Fruit fly (Drosophila melanogaster) whole organism, prepupa: ENCODE data around the gene CG43391.

ENCODE experiments used
- Blimp-1 ChIP-seq: fragments of 200-800 bp; sonication (Bioruptor generic); optimal IDR thresholded peaks from 3 replicates; lab custom pipeline; 2017; ENCODE audit warnings: missing biosample characterization, missing genetic modification characterization, mild to moderate bottlenecking, moderate library complexity, missing genetic modification reagents
- CG10631 ChIP-seq: fragments of 200-800 bp; sonication (Bioruptor generic); optimal IDR thresholded peaks from 2 replicates; lab custom pipeline; 2016; ENCODE audit warnings: missing biosample characterization, missing genetic modification characterization
- CG10669 ChIP-seq: fragments of 200-800 bp; sonication (Bioruptor generic); optimal IDR thresholded peaks from 3 replicates; lab custom pipeline; 2018; ENCODE audit warnings: missing biosample characterization, mild to moderate bottlenecking, missing genetic modification characterization, moderate library complexity
- CG11902 ChIP-seq: fragments of 200-800 bp; sonication (Bioruptor generic); optimal IDR thresholded peaks from 3 replicates; lab custom pipeline; 2016; ENCODE audit warnings: missing biosample characterization, missing genetic modification characterization
- CG16779 ChIP-seq: fragments of 200-800 bp; sonication (Bioruptor generic); optimal IDR thresholded peaks from 3 replicates; lab custom pipeline; 2017; ENCODE audit warnings: missing biosample characterization, mild to moderate bottlenecking, missing genetic modification characterization
- CG3032 ChIP-seq: fragments of 200-800 bp; optimal IDR thresholded peaks from 2 replicates; lab custom pipeline; 2019; ENCODE audit warnings: missing biosample characterization, mild to moderate bottlenecking, missing genetic modification characterization, moderate library complexity
- CG31627 ChIP-seq: fragments of 200-800 bp; sonication (Bioruptor generic); optimal IDR thresholded peaks from 3 replicates; lab custom pipeline; 2016; ENCODE audit warnings: missing biosample characterization, missing genetic modification characterization
- CG4318 ChIP-seq: fragments of 200-800 bp; sonication (Bioruptor generic); optimal IDR thresholded peaks from 3 replicates; lab custom pipeline; 2017; ENCODE audit warnings: missing biosample characterization, mild to moderate bottlenecking, missing genetic modification characterization
- CG6163 ChIP-seq: fragments of 200-800 bp; sonication (Bioruptor generic); IDR thresholded peaks from 3 replicates; pipeline ENCODE4 v1.3.6; 2022; ENCODE audit warnings: missing biosample characterization, missing genetic modification characterization
- CG6276 ChIP-seq: fragments of 200-800 bp; sonication (Bioruptor generic); optimal IDR thresholded peaks from 2 replicates; lab custom pipeline; 2017; ENCODE audit warnings: missing biosample characterization, mild to moderate bottlenecking, missing genetic modification characterization
- CG6808 ChIP-seq: fragments of 200-800 bp; sonication (Bioruptor generic); optimal IDR thresholded peaks from 3 replicates; lab custom pipeline; 2017; ENCODE audit warnings: missing biosample characterization, missing genetic modification characterization, mild to moderate bottlenecking, moderate library complexity, missing genetic modification reagents
- CG6854 ChIP-seq: fragments of 200-800 bp; sonication (Bioruptor generic); optimal IDR thresholded peaks from 2 replicates; lab custom pipeline; 2017; ENCODE audit warnings: missing biosample characterization, mild to moderate bottlenecking, missing genetic modification characterization
- CG7368 ChIP-seq: fragments of 200-800 bp; sonication (Bioruptor generic); optimal IDR thresholded peaks from 3 replicates; lab custom pipeline; 2016; ENCODE audit warnings: missing biosample characterization, missing genetic modification characterization
- CG8119 ChIP-seq: fragments of 200-800 bp; sonication (Bioruptor generic); IDR thresholded peaks from 3 replicates; pipeline ENCODE4 v1.3.6; 2022; ENCODE audit warnings: missing biosample characterization, missing genetic modification characterization
- CG8319 ChIP-seq: fragments of 200-800 bp; sonication (Bioruptor generic); optimal IDR thresholded peaks from 3 replicates; lab custom pipeline; 2016; ENCODE audit warnings: missing biosample characterization, missing genetic modification characterization
- CG9139 ChIP-seq: fragments of 200-800 bp; sonication (Bioruptor generic); optimal IDR thresholded peaks from 3 replicates; lab custom pipeline; 2017; ENCODE audit warnings: missing biosample characterization, mild to moderate bottlenecking, missing genetic modification characterization
- Eip75B ChIP-seq: fragments of 200-800 bp; sonication (Bioruptor generic); optimal IDR thresholded peaks from 3 replicates; lab custom pipeline; 2016; ENCODE audit warnings: missing biosample characterization, missing genetic modification characterization
- Eip78C ChIP-seq: fragments of 200-800 bp; sonication (Bioruptor generic); peaks from one replicate; lab custom pipeline; 2016; ENCODE audit warnings: missing biosample characterization, missing genetic modification characterization
- Ets21C ChIP-seq: fragments of 200-800 bp; sonication (Bioruptor generic); optimal IDR thresholded peaks from 3 replicates; lab custom pipeline; 2016; ENCODE audit warnings: missing biosample characterization, missing genetic modification characterization
- Ets96B ChIP-seq: fragments of 200-800 bp; optimal IDR thresholded peaks from 2 replicates; lab custom pipeline; 2019; ENCODE audit warnings: missing biosample characterization, mild to moderate bottlenecking, missing genetic modification characterization, moderate library complexity
- Hr38 ChIP-seq: sonication (Bioruptor generic); optimal IDR thresholded peaks from 2 replicates; lab custom pipeline; 2016; ENCODE audit warnings: missing biosample characterization, missing genetic modification characterization
- Hr39 ChIP-seq: fragments of 200-800 bp; sonication (Bioruptor generic); optimal IDR thresholded peaks from 2 replicates; lab custom pipeline; 2016; ENCODE audit warnings: missing biosample characterization, missing genetic modification characterization
- Hr4 ChIP-seq: fragments of 200-800 bp; sonication (Bioruptor generic); optimal IDR thresholded peaks from 3 replicates; lab custom pipeline; 2016; ENCODE audit warnings: missing biosample characterization, missing genetic modification characterization
- Lpt ChIP-seq: fragments of 200-800 bp; sonication (Bioruptor generic); optimal IDR thresholded peaks from 3 replicates; lab custom pipeline; 2016; ENCODE audit warnings: missing biosample characterization, missing genetic modification characterization
- Met ChIP-seq: fragments of 200-800 bp; sonication (Bioruptor generic); optimal IDR thresholded peaks from 3 replicates; lab custom pipeline; 2016; ENCODE audit warnings: missing biosample characterization, missing genetic modification characterization
- OdsH ChIP-seq: fragments of 200-800 bp; sonication (Bioruptor generic); optimal IDR thresholded peaks from 3 replicates; lab custom pipeline; 2016; ENCODE audit warnings: missing biosample characterization, missing genetic modification characterization
- Smox ChIP-seq: fragments of 200-800 bp; sonication (Bioruptor generic); optimal IDR thresholded peaks from 3 replicates; lab custom pipeline; 2016; ENCODE audit warnings: missing biosample characterization, missing genetic modification characterization
- Sox102F ChIP-seq: fragments of 200-800 bp; sonication (Bioruptor generic); optimal IDR thresholded peaks from 2 replicates; lab custom pipeline; 2016; ENCODE audit warnings: missing biosample characterization, mild to moderate bottlenecking, missing genetic modification characterization
- Sox14 ChIP-seq: fragments of 200-800 bp; sonication (Bioruptor generic); optimal IDR thresholded peaks from 3 replicates; lab custom pipeline; 2016; ENCODE audit warnings: missing biosample characterization, missing genetic modification characterization
- achi ChIP-seq: fragments of 200-800 bp; sonication (Bioruptor generic); optimal IDR thresholded peaks from 3 replicates; lab custom pipeline; 2016; ENCODE audit warnings: missing biosample characterization, missing genetic modification characterization
- acj6 ChIP-seq: fragments of 200-800 bp; sonication (Bioruptor generic); optimal IDR thresholded peaks from 3 replicates; lab custom pipeline; 2016; ENCODE audit warnings: missing biosample characterization, missing genetic modification characterization
- dac ChIP-seq: fragments of 200-800 bp; sonication (Bioruptor generic); optimal IDR thresholded peaks from 2 replicates; lab custom pipeline; 2017; ENCODE audit warnings: missing biosample characterization, mild to moderate bottlenecking, missing genetic modification characterization
- dsx ChIP-seq: fragments of 200-800 bp; optimal IDR thresholded peaks from 3 replicates; lab custom pipeline; 2019; ENCODE audit warnings: missing biosample characterization, mild to moderate bottlenecking, missing genetic modification characterization, moderate library complexity; ENCODE audit not compliant: poor library complexity, severe bottlenecking
- esn ChIP-seq: fragments of 200-800 bp; sonication (Bioruptor generic); optimal IDR thresholded peaks from 2 replicates; lab custom pipeline; 2016; ENCODE audit warnings: missing biosample characterization, mild to moderate bottlenecking, missing genetic modification characterization, moderate library complexity
- fd59A ChIP-seq: fragments of 200-800 bp; sonication (Bioruptor generic); optimal IDR thresholded peaks from 2 replicates; lab custom pipeline; 2017; ENCODE audit warnings: missing biosample characterization, mild to moderate bottlenecking, missing genetic modification characterization, missing genetic modification reagents
- fd85E ChIP-seq: fragments of 200-800 bp; sonication (Bioruptor generic); optimal IDR thresholded peaks from 3 replicates; lab custom pipeline; 2016; ENCODE audit warnings: missing biosample characterization, missing genetic modification characterization
- lz ChIP-seq: fragments of 200-800 bp; sonication (Bioruptor generic); optimal IDR thresholded peaks from 3 replicates; lab custom pipeline; 2016; ENCODE audit warnings: missing biosample characterization, missing genetic modification characterization
- pdm3 ChIP-seq: fragments of 200-800 bp; sonication (Bioruptor generic); optimal IDR thresholded peaks from 3 replicates; lab custom pipeline; 2016; ENCODE audit warnings: missing biosample characterization, missing genetic modification characterization
- salr ChIP-seq, 2 experiments: fragments of 200-800 bp; sonication (Bioruptor generic); optimal IDR thresholded peaks; 3 replicates each; lab custom pipeline; 2016 to 2018; ENCODE audit warnings: missing biosample characterization in 2 of 2, missing genetic modification characterization in 2 of 2, mild to moderate bottlenecking in 1 of 2
- ss ChIP-seq, 2 experiments: fragments of 200-800 bp; sonication (Bioruptor generic); optimal IDR thresholded peaks; 2 replicates in 1 of 2; 3 replicates in 1 of 2; lab custom pipeline; 2017 to 2018; ENCODE audit warnings: mild to moderate bottlenecking in 2 of 2, missing biosample characterization in 2 of 2, missing genetic modification characterization in 2 of 2, moderate library complexity in 1 of 2
- svp ChIP-seq: fragments of 200-800 bp; sonication (Bioruptor generic); peaks from one replicate; lab custom pipeline; 2016; ENCODE audit warnings: missing biosample characterization, missing genetic modification characterization
- topi ChIP-seq: fragments of 200-800 bp; sonication (Bioruptor generic); optimal IDR thresholded peaks from 3 replicates; lab custom pipeline; 2016; ENCODE audit warnings: missing biosample characterization, missing genetic modification characterization
- vri ChIP-seq: fragments of 200-800 bp; sonication (Bioruptor generic); optimal IDR thresholded peaks from 3 replicates; lab custom pipeline; 2016; ENCODE audit warnings: missing biosample characterization, mild to moderate bottlenecking, missing genetic modification characterization

Gene CG43391

DNA sequence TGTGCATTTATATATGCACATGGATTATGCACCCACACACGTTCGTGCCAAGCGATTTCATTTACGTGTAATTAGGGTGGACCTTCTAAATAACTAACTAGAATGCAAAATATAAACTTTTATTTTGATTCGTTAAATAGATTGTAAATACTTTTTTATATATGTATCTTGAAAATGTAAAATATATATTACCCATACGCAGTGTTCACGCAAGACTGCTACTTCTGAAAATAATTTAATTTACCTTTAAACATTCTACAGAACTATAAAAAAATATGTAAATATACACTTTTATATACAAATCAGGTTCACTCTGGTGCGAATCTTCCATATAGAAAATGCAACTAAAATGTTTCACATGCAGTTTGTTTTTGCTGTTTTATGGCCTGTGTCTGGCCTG lies 13.0 kb upstream of the CG43391 start (continued):
- TF ChIP-seq pdm3 (GFP tag; lab: Kevin White, UChicago), result peak; percentile 26
- no peak for TF ChIP-seq svp
- TF ChIP-seq Hr4 (GFP tag; lab: Kevin White, UChicago), result peak; percentile 42
- peak; percentile 62 for TF ChIP-seq Eip78C (GFP tag; lab: Kevin White, UChicago)
- TF ChIP-seq ss (GFP tag; optimal IDR thresholded peaks at IDR 0.05; lab: Kevin White, UChicago), result peak in 1 of 2 experiments; percentile 45
- TF ChIP-seq fd59A, result no peak
- TF ChIP-seq Smox (GFP tag; lab: Kevin White, UChicago), result no peak
- TF ChIP-seq CG31627, result no peak
- TF ChIP-seq Sox14 (GFP tag; lab: Kevin White, UChicago), result no peak
- TF ChIP-seq achi (GFP tag; lab: Kevin White, UChicago), result peak; percentile 42
- no peak for TF ChIP-seq Hr38
- no peak for TF ChIP-seq vri (GFP tag; lab: Kevin White, UChicago)
- TF ChIP-seq fd85E (GFP tag; lab: Kevin White, UChicago), result no peak
- peak; percentile 11 for TF ChIP-seq Lpt (GFP tag; lab: Kevin White, UChicago)
- TF ChIP-seq CG8319 (GFP tag; lab: Kevin White, UChicago), result no peak
- TF ChIP-seq Ets21C (GFP tag; lab: Kevin White, UChicago), result no peak
- TF ChIP-seq CG16779 (tag; lab: Kevin White, UChicago), result peak; percentile 7
- TF ChIP-seq salr (GFP tag; optimal IDR thresholded peaks at IDR 0.05; lab: Kevin White, UChicago), result peak in 1 of 2 experiments; percentile 28
- no peak for TF ChIP-seq Hr39 (GFP tag; lab: Kevin White, UChicago)
- peak; percentile 82 for TF ChIP-seq CG8119
- no peak for TF ChIP-seq dac (GFP tag; lab: Kevin White, UChicago)
- peak; percentile 44 for TF ChIP-seq dsx (GFP tag; lab: Kevin White, UChicago)
- TF ChIP-seq CG6163 (GFP tag; lab: Robert Waterston, UW), result peak; percentile 61; the same call in 2 of the 3 replicates
- TF ChIP-seq CG6276 (GFP tag; lab: Kevin White, UChicago), result peak; percentile 43
- peak; percentile 21 for TF ChIP-seq acj6 (GFP tag; lab: Kevin White, UChicago)
- TF ChIP-seq lz (GFP tag; lab: Kevin White, UChicago), result no peak
- TF ChIP-seq CG10631, result peak; percentile 10
- TF ChIP-seq Eip75B (GFP tag; lab: Kevin White, UChicago), result no peak
- no peak for TF ChIP-seq Blimp-1 (GFP tag; lab: Kevin White, UChicago)
- no peak for TF ChIP-seq CG9139 (GFP tag; lab: Kevin White, UChicago)
- peak; percentile 2 for TF ChIP-seq CG4318 (GFP tag; lab: Kevin White, UChicago)
- peak; percentile 17 for TF ChIP-seq esn (GFP tag; lab: Kevin White, UChicago)
- TF ChIP-seq Met (GFP tag; lab: Kevin White, UChicago), result no peak
- no peak for TF ChIP-seq CG11902 (GFP tag; lab: Kevin White, UChicago)
- no peak for TF ChIP-seq CG6854 (GFP tag; lab: Kevin White, UChicago)
- TF ChIP-seq OdsH (GFP tag; lab: Kevin White, UChicago), result peak; percentile 28
- TF ChIP-seq Sox102F (GFP tag; lab: Kevin White, UChicago), result no peak
- TF ChIP-seq CG6808, result peak; percentile 29

DNA sequence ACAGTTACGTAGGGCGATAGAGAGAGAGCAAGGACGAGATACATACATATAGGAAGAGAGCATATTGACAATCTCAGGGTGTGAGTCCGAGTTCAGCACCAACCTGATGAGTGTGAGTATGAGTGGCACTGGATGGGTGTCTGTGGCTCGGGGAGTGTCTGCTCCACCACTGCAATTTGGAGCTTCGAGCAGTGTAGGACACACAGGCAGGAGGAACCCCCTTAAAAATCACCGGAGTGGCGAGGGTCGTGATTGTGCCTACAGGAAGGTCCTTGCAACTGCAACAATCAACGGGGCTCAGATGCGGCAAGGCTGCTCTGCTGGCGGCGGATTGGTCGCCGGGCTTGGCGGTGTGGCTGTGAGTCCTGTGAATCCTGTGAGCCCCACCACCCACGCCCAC lies 11.0 kb upstream of the CG43391 start:
- no peak for TF ChIP-seq Met (GFP tag; lab: Kevin White, UChicago)
- no peak for TF ChIP-seq CG9139 (GFP tag; lab: Kevin White, UChicago)
- peak; percentile 62 for TF ChIP-seq CG7368 (GFP tag; lab: Kevin White, UChicago)
- TF ChIP-seq CG10669, result no peak
- no peak for TF ChIP-seq Smox (GFP tag; lab: Kevin White, UChicago)
- TF ChIP-seq CG6808, result no peak
- TF ChIP-seq topi, result no peak
- TF ChIP-seq Ets96B (tag; lab: Kevin White, UChicago), result no peak
- no peak for TF ChIP-seq Hr38
- no peak for TF ChIP-seq CG3032
- TF ChIP-seq CG10631, result no peak
- 0 out of 3 replicates have a peak, but pooled peaks have one; percentile 8 for TF ChIP-seq CG6163 (GFP tag; lab: Robert Waterston, UW)
- TF ChIP-seq fd59A, result no peak
- TF ChIP-seq esn (GFP tag; lab: Kevin White, UChicago), result no peak
